Worm (Caenorhabditis elegans): Measurements from ENCODE around the gene tni-3.

Gene tni-3

DNA sequence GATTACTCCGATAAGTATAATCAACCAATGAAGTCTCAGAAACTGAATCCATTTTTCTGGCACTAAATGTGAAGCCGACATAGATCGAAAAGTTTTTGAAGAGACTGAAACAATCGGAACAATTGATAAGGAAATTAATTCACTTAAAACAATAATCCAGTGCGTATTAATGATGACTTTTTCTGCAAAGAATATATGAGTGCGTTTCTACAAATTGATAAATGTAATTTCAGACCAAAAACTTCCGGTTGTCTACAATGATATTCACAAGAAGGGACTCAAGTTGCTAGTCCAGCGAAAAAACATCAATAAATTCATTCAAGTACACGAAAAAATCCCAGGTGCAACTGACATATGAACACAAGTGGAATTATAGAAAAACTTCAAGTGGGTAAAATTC, 34.8 kb upstream of the tni-3 start, which contains the start of gene clec-33:
Gene clec-33 (minus strand): TSS at position 101 of the 400 bp plus-strand sequence.
- no peak for TF ChIP-seq pax-1 (tag; optimal IDR thresholded peaks at IDR 0.05)
- no peak for TF ChIP-seq lin-11 (tag; optimal IDR thresholded peaks at IDR 0.05)
- no peak for TF ChIP-seq ceh-6 (GFP tag; optimal IDR thresholded peaks at IDR 0.05)
- TF ChIP-seq ceh-48 (tag; optimal IDR thresholded peaks at IDR 0.05) = no peak
- no peak for TF ChIP-seq F13H6.1 (tag; optimal IDR thresholded peaks at IDR 0.05)
- TF ChIP-seq sox-2 (GFP tag; IDR thresholded peaks at IDR 0.05) = no peak
- no peak for TF ChIP-seq K09A11.1 (tag; optimal IDR thresholded peaks at IDR 0.05; ENCODE audit: insufficient read depth)
- no peak for TF ChIP-seq lim-6 (tag; optimal IDR thresholded peaks at IDR 0.05)
- TF ChIP-seq tbx-7 (tag; optimal IDR thresholded peaks at IDR 0.05) = no peak
- no peak for TF ChIP-seq unc-3 (GFP tag; conservative IDR thresholded peaks at IDR 0.05)
- TF ChIP-seq unc-3 (tag; optimal IDR thresholded peaks at IDR 0.05) = no peak
- TF ChIP-seq zip-5 (tag; optimal IDR thresholded peaks at IDR 0.05) = no peak
- no peak for TF ChIP-seq syd-9 (tag; optimal IDR thresholded peaks at IDR 0.05)

- TF ChIP-seq fkh-10 (GFP tag; optimal IDR thresholded peaks at IDR 0.05) = no peak
- TF ChIP-seq ceh-19 (GFP tag; optimal IDR thresholded peaks at IDR 0.05) = no peak
- no peak for TF ChIP-seq hlh-8 (tag; optimal IDR thresholded peaks at IDR 0.05)
- no peak for TF ChIP-seq ceh-9 (tag; optimal IDR thresholded peaks at IDR 0.05)
- no peak for TF ChIP-seq pha-2 (tag; optimal IDR thresholded peaks at IDR 0.05)
- TF ChIP-seq pha-4 (tag; optimal IDR thresholded peaks at IDR 0.05) = no peak
- no peak for TF ChIP-seq elt-4 (tag; optimal IDR thresholded peaks at IDR 0.05)
- no peak for TF ChIP-seq T23F11.4 (GFP tag; optimal IDR thresholded peaks at IDR 0.05)
- TF ChIP-seq sox-2 (GFP tag; IDR thresholded peaks at IDR 0.05) = no peak
- no peak for TF ChIP-seq unc-3 (GFP tag; conservative IDR thresholded peaks at IDR 0.05)
- no peak for TF ChIP-seq unc-3 (tag; optimal IDR thresholded peaks at IDR 0.05)
- TF ChIP-seq rnt-1 (tag; optimal IDR thresholded peaks at IDR 0.05) = no peak
- no peak for TF ChIP-seq ref-2 (tag; optimal IDR thresholded peaks at IDR 0.05)
Observed at ce11 chrV:16865404-16865803, 30.5 kb upstream of the tni-3 start, which contains the start of gene clec-28. Gene clec-28 (plus strand): TSS chrV:16865704.

- no peak for TF ChIP-seq che-1 (tag; optimal IDR thresholded peaks at IDR 0.05)
- no peak for TF ChIP-seq elt-4 (tag; optimal IDR thresholded peaks at IDR 0.05)
- TF ChIP-seq mec-3 (tag; optimal IDR thresholded peaks at IDR 0.05; ENCODE audit: borderline replicate concordance) = no peak
- TF ChIP-seq pros-1 (tag; optimal IDR thresholded peaks at IDR 0.05) = no peak
- TF ChIP-seq unc-55 (GFP tag; optimal IDR thresholded peaks at IDR 0.05) = no peak
- TF ChIP-seq ref-2 (tag; optimal IDR thresholded peaks at IDR 0.05) = no peak
- TF ChIP-seq fkh-6 (tag; optimal IDR thresholded peaks at IDR 0.05) = no peak
- TF ChIP-seq tbx-7 (tag; optimal IDR thresholded peaks at IDR 0.05) = no peak
- TF ChIP-seq C08G9.2 (tag; optimal IDR thresholded peaks at IDR 0.05) = no peak
Observed at ce11 chrV:16861719-16862118, 26.8 kb upstream of the tni-3 start, which contains the start of the genes clec-32 and clec-24. Gene clec-32 (minus strand): TSS chrV:16861819. Gene clec-24 (plus strand): TSS chrV:16862012.

ce11 chrV:16857977-16858479, 23.1 kb upstream of the tni-3 start, which contains the start of the genes clec-31 and clec-22:
Gene clec-31 (minus strand): TSS chrV:16858077.
Gene clec-22 (plus strand): TSS chrV:16858429.
- no peak for TF ChIP-seq dve-1 (tag; optimal IDR thresholded peaks at IDR 0.05)
- TF ChIP-seq elt-2 (tag; optimal IDR thresholded peaks at IDR 0.05) = no peak
- no peak for TF ChIP-seq pax-1 (tag; optimal IDR thresholded peaks at IDR 0.05)
- TF ChIP-seq npax-4 (tag; optimal IDR thresholded peaks at IDR 0.05) = no peak

DNA sequence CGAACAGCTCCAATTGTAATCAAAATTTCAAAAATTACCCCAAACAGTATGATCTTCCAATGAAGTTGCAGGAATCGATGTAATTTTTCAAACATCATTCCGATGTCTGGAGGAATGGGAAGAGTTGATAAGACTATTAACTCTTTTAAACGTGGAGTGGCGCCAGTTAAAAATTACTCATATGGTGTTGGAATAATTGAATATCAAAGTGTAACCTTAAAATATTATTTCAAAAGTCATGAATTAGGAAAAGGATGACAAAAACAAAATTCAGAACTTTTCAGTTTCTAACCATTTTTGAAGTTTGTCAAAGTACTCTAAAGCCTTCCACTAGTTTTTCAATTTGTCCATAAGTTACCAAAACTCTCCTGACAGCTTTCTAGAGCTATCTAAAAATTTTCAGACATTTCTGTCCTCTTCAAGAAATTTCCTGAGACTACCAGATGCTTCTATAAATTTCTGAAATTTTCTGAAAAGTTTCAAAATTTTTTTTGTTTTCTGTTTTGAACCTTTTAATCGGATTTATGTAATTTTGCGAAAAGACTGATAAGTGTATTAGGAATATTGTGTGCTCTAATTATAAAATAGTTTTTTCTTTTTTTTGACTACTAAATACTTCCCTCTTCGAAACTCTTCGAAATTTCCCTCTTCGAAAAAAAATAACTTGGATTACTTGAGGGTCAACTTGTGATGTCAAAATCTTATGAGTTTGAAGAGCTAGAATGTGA, 19.2 kb upstream of the tni-3 start, which contains the start of the genes clec-35 and clec-27:
Gene clec-35 (minus strand): TSS at position 101 of the 728 bp plus-strand sequence.
Gene clec-27 (plus strand): TSS at position 678 of the 728 bp plus-strand sequence.
- TF ChIP-seq hlh-15 (tag; optimal IDR thresholded peaks at IDR 0.05) = no peak
- TF ChIP-seq ceh-6 (GFP tag; optimal IDR thresholded peaks at IDR 0.05) = no peak
- TF ChIP-seq C38D4.7 (GFP tag; optimal IDR thresholded peaks at IDR 0.05) = no peak
- no peak for TF ChIP-seq hlh-13 (GFP tag; optimal IDR thresholded peaks at IDR 0.05)
- TF ChIP-seq ets-4 (tag; optimal IDR thresholded peaks at IDR 0.05) = no peak
- no peak for TF ChIP-seq ama-1 (optimal IDR thresholded peaks at IDR 0.05)
- no peak for TF ChIP-seq unc-42 (tag; optimal IDR thresholded peaks at IDR 0.05)
- no peak for TF ChIP-seq hlh-8 (tag; optimal IDR thresholded peaks at IDR 0.05)
- TF ChIP-seq pros-1 (tag; optimal IDR thresholded peaks at IDR 0.05) = no peak
- TF ChIP-seq T23F11.4 (GFP tag; optimal IDR thresholded peaks at IDR 0.05) = no peak
- no peak for TF ChIP-seq ceh-48 (tag; optimal IDR thresholded peaks at IDR 0.05)
- no peak for TF ChIP-seq dmd-4 (tag; optimal IDR thresholded peaks at IDR 0.05; ENCODE audit: borderline replicate concordance)
